Fruit fly (Drosophila melanogaster) whole organism, embryonic: ENCODE data around the gene CG31178.
A peak's percentile ranks its signal among the peaks of the same experiment; 100 is the strongest.

Experiments
- BEAF-32 ChIP-seq: fragments of 200-800 bp; sonication (Bioruptor generic); optimal IDR thresholded peaks from 3 replicates; lab custom pipeline; 2017; ENCODE audit warnings: missing biosample characterization, missing genetic modification characterization, mild to moderate bottlenecking, moderate library complexity, missing genetic modification reagents
- Blimp-1 ChIP-seq: fragments of 200-800 bp; sonication (Bioruptor generic); optimal IDR thresholded peaks from 3 replicates; lab custom pipeline; 2018; ENCODE audit warnings: missing biosample characterization, missing genetic modification characterization, mild to moderate bottlenecking, moderate library complexity, missing genetic modification reagents
- CG10267 ChIP-seq: fragments of 200-800 bp; sonication (Bioruptor generic); optimal IDR thresholded peaks from 2 replicates; lab custom pipeline; 2018; ENCODE audit warnings: missing biosample characterization, mild to moderate bottlenecking, missing genetic modification characterization, moderate library complexity
- CG10274 ChIP-seq: fragments of 200-800 bp; sonication (Bioruptor generic); optimal IDR thresholded peaks from 3 replicates; lab custom pipeline; 2017; ENCODE audit warnings: missing biosample characterization, mild to moderate bottlenecking, missing genetic modification characterization
- CG10654 ChIP-seq: fragments of 200-800 bp; sonication (Bioruptor generic); optimal IDR thresholded peaks from 2 replicates; lab custom pipeline; 2016; ENCODE audit warnings: missing biosample characterization, missing genetic modification characterization
- CG11696 ChIP-seq: fragments of 200-800 bp; sonication (Bioruptor generic); IDR thresholded peaks from 2 replicates; pipeline ENCODE4 v1.3.6; 2022; ENCODE audit warnings: missing biosample characterization, missing genetic modification characterization
- CG12155 ChIP-seq: fragments of 200-800 bp; sonication (Bioruptor generic); optimal IDR thresholded peaks from 3 replicates; lab custom pipeline; 2016; ENCODE audit warnings: missing biosample characterization, missing genetic modification characterization
- CG12299 ChIP-seq: fragments of 200-800 bp; sonication (Bioruptor generic); optimal IDR thresholded peaks from 2 replicates; lab custom pipeline; 2018; ENCODE audit warnings: missing biosample characterization, mild to moderate bottlenecking, missing genetic modification characterization
- CG13624 ChIP-seq: fragments of 200-800 bp; sonication (Bioruptor generic); optimal IDR thresholded peaks from 2 replicates; lab custom pipeline; 2016; ENCODE audit warnings: missing biosample characterization, missing genetic modification characterization
- CG14050 ChIP-seq: fragments of 200-800 bp; sonication (Bioruptor generic); IDR thresholded peaks from 3 replicates; pipeline ENCODE4 v1.3.6; 2022; ENCODE audit warnings: missing biosample characterization, missing genetic modification characterization
- CG14667 ChIP-seq: fragments of 200-800 bp; sonication (Bioruptor generic); IDR thresholded peaks from 2 replicates; pipeline ENCODE4 v1.3.6; 2022; ENCODE audit warnings: missing biosample characterization, missing genetic modification characterization
- CG17568 ChIP-seq: fragments of 200-800 bp; sonication (Bioruptor generic); optimal IDR thresholded peaks from 2 replicates; lab custom pipeline; 2018; ENCODE audit warnings: missing biosample characterization, mild to moderate bottlenecking, missing genetic modification characterization, moderate library complexity
- CG17912 ChIP-seq: fragments of 200-800 bp; sonication (Bioruptor generic); optimal IDR thresholded peaks from 2 replicates; lab custom pipeline; 2018; ENCODE audit warnings: missing biosample characterization, mild to moderate bottlenecking, missing genetic modification characterization
- CG18619 ChIP-seq: fragments of 200-800 bp; sonication (Bioruptor generic); optimal IDR thresholded peaks from 3 replicates; lab custom pipeline; 2017; ENCODE audit warnings: missing biosample characterization, mild to moderate bottlenecking, missing genetic modification characterization
- CG30020 ChIP-seq: fragments of 200-800 bp; optimal IDR thresholded peaks from 2 replicates; lab custom pipeline; 2019; ENCODE audit warnings: missing biosample characterization, mild to moderate bottlenecking, missing genetic modification characterization, moderate library complexity
- CG32772 ChIP-seq: fragments of 200-800 bp; sonication (Bioruptor generic); IDR thresholded peaks from 2 replicates; pipeline ENCODE4 v1.3.6; 2022; ENCODE audit warnings: missing biosample characterization, missing genetic modification characterization
- CG4617 ChIP-seq: fragments of 200-800 bp; sonication (Bioruptor generic); optimal IDR thresholded peaks from 3 replicates; lab custom pipeline; 2016; ENCODE audit warnings: missing biosample characterization, missing genetic modification characterization, borderline replicate concordance
- CG4820 ChIP-seq: fragments of 200-800 bp; sonication (Bioruptor generic); optimal IDR thresholded peaks from 3 replicates; lab custom pipeline; 2016; ENCODE audit warnings: missing biosample characterization, missing genetic modification characterization
- CG6813 ChIP-seq: fragments of 200-800 bp; sonication (Bioruptor generic); optimal IDR thresholded peaks from 2 replicates; lab custom pipeline; 2017; ENCODE audit warnings: missing biosample characterization, missing genetic modification characterization, mild to moderate bottlenecking, moderate library complexity, missing genetic modification reagents
- CG7839 ChIP-seq: fragments of 200-800 bp; sonication (Bioruptor generic); optimal IDR thresholded peaks from 3 replicates; lab custom pipeline; 2018; ENCODE audit warnings: missing biosample characterization, mild to moderate bottlenecking, missing genetic modification characterization, moderate library complexity
- CG8089 ChIP-seq: fragments of 200-800 bp; sonication (Bioruptor generic); optimal IDR thresholded peaks from 3 replicates; lab custom pipeline; 2016; ENCODE audit warnings: missing biosample characterization, missing genetic modification characterization
- CG8281 ChIP-seq: fragments of 200-800 bp; sonication (Bioruptor generic); optimal IDR thresholded peaks from 2 replicates; lab custom pipeline; 2018; ENCODE audit warnings: missing biosample characterization, mild to moderate bottlenecking, missing genetic modification characterization, moderate library complexity
- D19B ChIP-seq: fragments of 200-800 bp; sonication (Bioruptor generic); optimal IDR thresholded peaks from 2 replicates; lab custom pipeline; 2017; ENCODE audit warnings: missing biosample characterization, mild to moderate bottlenecking, missing genetic modification characterization
- H15 ChIP-seq: fragments of 200-800 bp; sonication (Bioruptor generic); IDR thresholded peaks from 3 replicates; pipeline ENCODE4 v1.3.6; 2022; ENCODE audit warnings: missing biosample characterization, missing genetic modification characterization
- Hr3 ChIP-seq: fragments of 200-800 bp; sonication (Bioruptor generic); optimal IDR thresholded peaks from 3 replicates; lab custom pipeline; 2016; ENCODE audit warnings: missing biosample characterization, missing genetic modification characterization
- NFAT ChIP-seq: fragments of 200-800 bp; sonication (Bioruptor generic); IDR thresholded peaks from 2 replicates; pipeline ENCODE4 v1.3.6; 2022; ENCODE audit warnings: missing biosample characterization, missing genetic modification characterization
- Nf-YA ChIP-seq: fragments of 200-800 bp; sonication (Bioruptor generic); IDR thresholded peaks from 2 replicates; pipeline ENCODE4 v1.3.6; 2022; ENCODE audit warnings: missing biosample characterization, missing genetic modification characterization
- Nf-YC ChIP-seq: fragments of 200-800 bp; optimal IDR thresholded peaks from 3 replicates; lab custom pipeline; 2019; ENCODE audit warnings: missing biosample characterization, mild to moderate bottlenecking, missing genetic modification characterization, moderate library complexity
- Side ChIP-seq: fragments of 200-800 bp; sonication (Bioruptor generic); optimal IDR thresholded peaks from 2 replicates; lab custom pipeline; 2016; ENCODE audit warnings: missing biosample characterization, missing genetic modification characterization
- Sox100B ChIP-seq: fragments of 200-800 bp; sonication (Bioruptor generic); optimal IDR thresholded peaks from 3 replicates; lab custom pipeline; 2018; ENCODE audit warnings: missing biosample characterization, mild to moderate bottlenecking, missing genetic modification characterization
- aop ChIP-seq: fragments of 200-800 bp; sonication (Bioruptor generic); IDR thresholded peaks from 2 replicates; pipeline ENCODE4 v1.3.6; 2022; ENCODE audit warnings: missing biosample characterization, missing genetic modification characterization
- bcd ChIP-seq: fragments of 200-800 bp; sonication (Bioruptor generic); optimal IDR thresholded peaks from 2 replicates; lab custom pipeline; 2017; ENCODE audit warnings: missing biosample characterization, mild to moderate bottlenecking, missing genetic modification characterization
- bigmax ChIP-seq: fragments of 200-800 bp; sonication (Bioruptor generic); optimal IDR thresholded peaks from 2 replicates; lab custom pipeline; 2018; ENCODE audit warnings: missing biosample characterization, mild to moderate bottlenecking, missing genetic modification characterization
- chm ChIP-seq: fragments of 200-800 bp; sonication (Bioruptor generic); IDR thresholded peaks from 2 replicates; pipeline ENCODE4 v1.3.6; 2022; ENCODE audit warnings: missing biosample characterization, missing genetic modification characterization
- dan ChIP-seq: fragments of 200-800 bp; sonication (Bioruptor generic); IDR thresholded peaks from 2 replicates; pipeline ENCODE4 v1.3.6; 2022; ENCODE audit warnings: missing biosample characterization, missing genetic modification characterization
- exex ChIP-seq: fragments of 200-800 bp; sonication (Bioruptor generic); optimal IDR thresholded peaks from 4 replicates; lab custom pipeline; 2018; ENCODE audit warnings: missing biosample characterization, mild to moderate bottlenecking, missing genetic modification characterization, moderate library complexity
- grn ChIP-seq: fragments of 200-800 bp; sonication (Bioruptor generic); optimal IDR thresholded peaks from 3 replicates; lab custom pipeline; 2017; ENCODE audit warnings: missing biosample characterization, missing genetic modification characterization
- ken ChIP-seq: fragments of 200-800 bp; sonication (Bioruptor generic); IDR thresholded peaks from 3 replicates; pipeline ENCODE4 v1.3.6; 2022; ENCODE audit warnings: missing biosample characterization, missing genetic modification characterization
- lbe ChIP-seq: fragments of 200-800 bp; sonication (Bioruptor generic); optimal IDR thresholded peaks from 2 replicates; lab custom pipeline; 2016; ENCODE audit warnings: missing biosample characterization, mild to moderate bottlenecking, missing genetic modification characterization
- p53 ChIP-seq: fragments of 200-800 bp; sonication (Bioruptor generic); optimal IDR thresholded peaks from 2 replicates; lab custom pipeline; 2016; ENCODE audit warnings: missing biosample characterization, missing genetic modification characterization
- pfk ChIP-seq: fragments of 200-800 bp; sonication (Bioruptor generic); optimal IDR thresholded peaks from 2 replicates; lab custom pipeline; 2018; ENCODE audit warnings: missing biosample characterization, mild to moderate bottlenecking, missing genetic modification characterization, moderate library complexity
- salm ChIP-seq: fragments of 200-800 bp; sonication (Bioruptor generic); optimal IDR thresholded peaks from 2 replicates; lab custom pipeline; 2018; ENCODE audit warnings: missing biosample characterization, mild to moderate bottlenecking, missing genetic modification characterization
- sd ChIP-seq: fragments of 200-800 bp; sonication (Bioruptor generic); optimal IDR thresholded peaks from 3 replicates; lab custom pipeline; 2018; ENCODE audit warnings: missing biosample characterization, mild to moderate bottlenecking, missing genetic modification characterization, moderate library complexity
- sens ChIP-seq: fragments of 200-800 bp; sonication (Bioruptor generic); peaks from one replicate; lab custom pipeline; 2016; ENCODE audit warnings: missing biosample characterization, missing genetic modification characterization
- sens-2 ChIP-seq: fragments of 200-800 bp; sonication (Bioruptor generic); IDR thresholded peaks from 2 replicates; pipeline ENCODE4 v1.3.6; 2022; ENCODE audit warnings: missing biosample characterization, missing genetic modification characterization
- sisA ChIP-seq: fragments of 200-800 bp; sonication (Bioruptor generic); IDR thresholded peaks from 2 replicates; pipeline ENCODE4 v1.3.6; 2022; ENCODE audit warnings: missing biosample characterization, missing genetic modification characterization
- sr ChIP-seq: fragments of 200-800 bp; sonication (Bioruptor generic); IDR thresholded peaks from 3 replicates; pipeline ENCODE4 v1.3.6; 2022; ENCODE audit warnings: missing biosample characterization, missing genetic modification characterization
- tll ChIP-seq, 2 experiments: fragments of 200-800 bp in 1 of 2; fragments of >200 bp in 1 of 2; sonication (Bioruptor generic) in 1 of 2; optimal IDR thresholded peaks; 2 replicates each; lab custom pipeline; 2017 to 2019; ENCODE audit warnings: missing biosample characterization in 2 of 2, missing genetic modification characterization in 2 of 2, mild to moderate bottlenecking in 1 of 2, moderate library complexity in 1 of 2
- tup ChIP-seq: fragments of 200-800 bp; sonication (Bioruptor generic); optimal IDR thresholded peaks from 2 replicates; lab custom pipeline; 2016; ENCODE audit warnings: missing biosample characterization, mild to moderate bottlenecking, missing genetic modification characterization, moderate library complexity
- unc-4 ChIP-seq: fragments of 200-800 bp; sonication (Bioruptor generic); IDR thresholded peaks from 2 replicates; pipeline ENCODE4 v1.3.6; 2022; ENCODE audit warnings: missing biosample characterization, missing genetic modification characterization; ENCODE audit not compliant: partially characterized antibody

The CG31178 gene

dm6 chr3R:21828040-21828526 is 45.5 kb upstream of the CG31178 start (continued):
- peak; percentile 2 for TF ChIP-seq CG4617 (GFP tag; lab: Kevin White, UChicago)
- peak; percentile 75 for TF ChIP-seq sisA (GFP tag; lab: Robert Waterston, UW)
- no peak for TF ChIP-seq unc-4 (GFP tag; lab: Robert Waterston, UW)
- TF ChIP-seq Nf-YA (GFP tag; lab: Robert Waterston, UW), result no peak
- peak; percentile 41 for TF ChIP-seq grn (GFP tag; lab: Kevin White, UChicago)
- peak; percentile 33 for TF ChIP-seq salm (tag; lab: Kevin White, UChicago)
- peak; percentile 73 for TF ChIP-seq CG10267 (tag; lab: Kevin White, UChicago)
- TF ChIP-seq CG14667 (GFP tag; lab: Robert Waterston, UW), result peak; percentile 70
- TF ChIP-seq CG8281 (tag; lab: Kevin White, UChicago), result peak; percentile 24
- TF ChIP-seq sd, result peak; percentile 31
- peak; percentile 97 for TF ChIP-seq sens (GFP tag; lab: Kevin White, UChicago)
- no peak for TF ChIP-seq pfk
- no peak for TF ChIP-seq sr
- peak; percentile 46 for TF ChIP-seq tup (GFP tag; lab: Kevin White, UChicago)
- peak; percentile 76 for TF ChIP-seq Side
- peak; percentile 87 for TF ChIP-seq CG32772 (GFP tag; lab: Robert Waterston, UW)
- TF ChIP-seq Sox100B (GFP tag; lab: Kevin White, UChicago), result peak; percentile 28
- TF ChIP-seq CG4820 (GFP tag; lab: Kevin White, UChicago), result peak; percentile 78
- TF ChIP-seq bigmax, result no peak
- peak; percentile 23 for TF ChIP-seq CG30020 (tag; lab: Kevin White, UChicago)
- peak; percentile 55 for TF ChIP-seq CG18619
- no peak for TF ChIP-seq CG17912 (GFP tag; lab: Kevin White, UChicago)
- TF ChIP-seq exex (tag; lab: Kevin White, UChicago), result no peak
- no peak for TF ChIP-seq CG10274 (GFP tag; lab: Kevin White, UChicago)
- TF ChIP-seq sens-2 (GFP tag; lab: Robert Waterston, UW), result peak; percentile 46; the same call in 1 of the 2 replicates
- TF ChIP-seq ken (GFP tag; lab: Robert Waterston, UW), result peak; percentile 78
- TF ChIP-seq Hr3 (GFP tag; lab: Kevin White, UChicago), result peak; percentile 78
- no peak for TF ChIP-seq Nf-YC (tag; lab: Kevin White, UChicago)
- peak; percentile 71; the same call in 1 of the 2 replicates for TF ChIP-seq dan
- no peak for TF ChIP-seq CG14050 (GFP tag; lab: Robert Waterston, UW)
- peak; percentile 82 for TF ChIP-seq H15
- peak; percentile 82 for TF ChIP-seq D19B (GFP tag; lab: Kevin White, UChicago)
- peak; percentile 17 for TF ChIP-seq bcd (GFP tag; lab: Kevin White, UChicago)
- TF ChIP-seq p53, result peak; percentile 34
- peak; percentile 31 for TF ChIP-seq CG12155 (GFP tag; lab: Kevin White, UChicago)
- peak; percentile 37; the same call in 1 of the 2 replicates for TF ChIP-seq CG11696 (GFP tag; lab: Robert Waterston, UW)
- TF ChIP-seq CG7839 (tag; lab: Kevin White, UChicago), result peak; percentile 80
- TF ChIP-seq CG10654 (GFP tag; lab: Kevin White, UChicago), result peak; percentile 59
- peak; percentile 52 for TF ChIP-seq CG6813
- peak; percentile 31 for TF ChIP-seq CG13624 (GFP tag; lab: Kevin White, UChicago)
- TF ChIP-seq tll (GFP tag; optimal IDR thresholded peaks at IDR 0.05; lab: Kevin White, UChicago), result no peak
- TF ChIP-seq CG8089 (GFP tag; lab: Kevin White, UChicago), result peak; percentile 77
- TF ChIP-seq Blimp-1, result peak; percentile 79
- TF ChIP-seq BEAF-32 (GFP tag; lab: Kevin White, UChicago), result no peak
- no peak for TF ChIP-seq CG12299 (tag; lab: Kevin White, UChicago)
- TF ChIP-seq NFAT (GFP tag; lab: Robert Waterston, UW), result no peak
- TF ChIP-seq lbe (GFP tag; lab: Kevin White, UChicago), result no peak
- TF ChIP-seq CG17568 (GFP tag; lab: Kevin White, UChicago), result no peak
- TF ChIP-seq aop (GFP tag; lab: Robert Waterston, UW), result peak; percentile 17; the same call in 1 of the 2 replicates
- TF ChIP-seq chm (GFP tag; lab: Robert Waterston, UW), result peak; percentile 55; the same call in 1 of the 2 replicates
